Fruit fly (Drosophila melanogaster): Measurements from ENCODE around the gene upd3.

DNA sequence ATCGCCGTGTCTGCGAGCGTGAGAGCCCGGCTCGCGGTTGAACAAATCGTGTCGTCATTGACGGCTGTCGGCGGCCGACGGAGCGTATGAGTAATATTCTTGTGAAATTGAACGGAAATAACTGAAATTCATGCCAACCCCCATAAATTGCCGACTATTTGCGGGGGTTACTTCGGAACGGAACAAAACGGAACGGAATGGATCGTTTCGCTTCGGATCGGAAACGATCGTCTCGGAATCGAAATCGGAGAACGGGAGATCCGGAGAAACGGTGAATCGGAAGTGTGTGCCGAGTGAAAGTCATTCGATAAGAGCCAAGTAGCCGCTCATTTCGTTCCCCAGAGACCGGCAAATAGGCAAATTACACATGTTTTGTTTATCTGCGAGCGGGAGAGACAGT is 1.1 kb upstream of the upd3 start:
- TF ChIP-seq CG8478 (optimal IDR thresholded peaks at IDR 0.05) (no peak), usp (GFP tag; optimal IDR thresholded peaks at IDR 0.05) (no peak)
